Worm (Caenorhabditis elegans): ENCODE measurements around the gene wah-1.

wah-1 gene

ce11 chrIII:11946973-11947372 is 43.0 kb upstream of the wah-1 start, which contains the start of gene Y56A3A.7:
Gene Y56A3A.7 (minus strand): TSS chrIII:11947019.
- TF ChIP-seq nfya-1 (tag; optimal IDR thresholded peaks at IDR 0.05; ENCODE audit: insufficient read depth): peak; percentile 71
- TF ChIP-seq elt-3 (tag; optimal IDR thresholded peaks at IDR 0.05): no peak

- peak; percentile 76 for TF ChIP-seq pqm-1 (tag; optimal IDR thresholded peaks at IDR 0.05)
- no peak for TF ChIP-seq egl-5 (tag; optimal IDR thresholded peaks at IDR 0.05)
- TF ChIP-seq ama-1 (optimal IDR thresholded peaks at IDR 0.05): no peak
- no peak for TF ChIP-seq tbx-2 (tag; optimal IDR thresholded peaks at IDR 0.05)
- TF ChIP-seq hmg-11 (tag; optimal IDR thresholded peaks at IDR 0.05): peak; percentile 27
- peak; percentile 21 for TF ChIP-seq nfya-1 (tag; optimal IDR thresholded peaks at IDR 0.05; ENCODE audit: insufficient read depth)
- TF ChIP-seq elt-2 (tag; optimal IDR thresholded peaks at IDR 0.05): peak; percentile 51
- peak; percentile 94 for TF ChIP-seq pha-4 (tag; optimal IDR thresholded peaks at IDR 0.05)
- TF ChIP-seq ceh-16 (tag; optimal IDR thresholded peaks at IDR 0.05): no peak
These were observed 42.4 kb upstream of the wah-1 start for ce11 chrIII:11947527-11947926.

- peak; percentile 4 for TF ChIP-seq pha-4 (tag; optimal IDR thresholded peaks at IDR 0.05)
- no peak for TF ChIP-seq elt-1 (tag; optimal IDR thresholded peaks at IDR 0.05)
- peak; percentile 13 for TF ChIP-seq pqm-1 (tag; optimal IDR thresholded peaks at IDR 0.05)
- TF ChIP-seq lin-15B (tag; optimal IDR thresholded peaks at IDR 0.05): no peak
These were observed 41.5 kb upstream of the wah-1 start for ce11 chrIII:11948437-11948836.

- no peak for TF ChIP-seq ceh-16 (tag; optimal IDR thresholded peaks at IDR 0.05)
- TF ChIP-seq pqm-1 (tag; optimal IDR thresholded peaks at IDR 0.05): peak; percentile 40
- TF ChIP-seq lin-15B (tag; optimal IDR thresholded peaks at IDR 0.05): no peak
- peak; percentile 40 for TF ChIP-seq elt-2 (tag; optimal IDR thresholded peaks at IDR 0.05)
- TF ChIP-seq egl-27 (tag; optimal IDR thresholded peaks at IDR 0.05): no peak
- TF ChIP-seq R02D3.7 (tag; optimal IDR thresholded peaks at IDR 0.05): no peak
- TF ChIP-seq pha-4 (tag; optimal IDR thresholded peaks at IDR 0.05): peak; percentile 37
- no peak for TF ChIP-seq egl-5 (tag; optimal IDR thresholded peaks at IDR 0.05)
These were observed 40.6 kb upstream of the wah-1 start for ce11 chrIII:11949276-11949879.

- no peak for TF ChIP-seq nhr-23 (tag; optimal IDR thresholded peaks at IDR 0.05)
- TF ChIP-seq nhr-28 (tag; optimal IDR thresholded peaks at IDR 0.05): no peak
- TF ChIP-seq pqm-1 (tag; optimal IDR thresholded peaks at IDR 0.05): no peak
These were observed 38.9 kb upstream of the wah-1 start for ce11 chrIII:11951111-11951510.

ce11 chrIII:11954150-11954549 is 35.8 kb upstream of the wah-1 start:
- peak; percentile 85 for TF ChIP-seq nfya-1 (tag; optimal IDR thresholded peaks at IDR 0.05; ENCODE audit: insufficient read depth)
- TF ChIP-seq mdl-1 (tag; optimal IDR thresholded peaks at IDR 0.05): no peak

ce11 chrIII:11960080-11960479 is 29.9 kb upstream of the wah-1 start, which contains the start of gene top-3:
Gene top-3 (minus strand): TSS chrIII:11960180.
- no peak for TF ChIP-seq hmg-11 (tag; optimal IDR thresholded peaks at IDR 0.05)
- no peak for TF ChIP-seq unc-62 (GFP tag; optimal IDR thresholded peaks at IDR 0.05)
- TF ChIP-seq nhr-67 (tag; optimal IDR thresholded peaks at IDR 0.05): no peak
- no peak for TF ChIP-seq nhr-25 (tag; optimal IDR thresholded peaks at IDR 0.05)
- no peak for TF ChIP-seq egl-27 (tag; optimal IDR thresholded peaks at IDR 0.05)
- TF ChIP-seq ceh-82 (tag; optimal IDR thresholded peaks at IDR 0.05): no peak
- TF ChIP-seq nfya-1 (tag; optimal IDR thresholded peaks at IDR 0.05; ENCODE audit: insufficient read depth): no peak
- no peak for TF ChIP-seq nhr-12 (tag; optimal IDR thresholded peaks at IDR 0.05)
- TF ChIP-seq jun-1 (tag; optimal IDR thresholded peaks at IDR 0.05): no peak
- no peak for TF ChIP-seq ztf-11 (tag; optimal IDR thresholded peaks at IDR 0.05)
- no peak for TF ChIP-seq snpc-4 (tag; optimal IDR thresholded peaks at IDR 0.05)
- TF ChIP-seq nhr-76 (tag; optimal IDR thresholded peaks at IDR 0.05): no peak
- TF ChIP-seq lin-15B (tag; optimal IDR thresholded peaks at IDR 0.05): no peak
- TF ChIP-seq eor-1 (tag; optimal IDR thresholded peaks at IDR 0.05): no peak
- TF ChIP-seq fkh-10 (GFP tag; optimal IDR thresholded peaks at IDR 0.05): no peak
- TF ChIP-seq pha-4 (tag; optimal IDR thresholded peaks at IDR 0.05): no peak
- TF ChIP-seq zag-1 (tag; optimal IDR thresholded peaks at IDR 0.05): no peak
- TF ChIP-seq pqm-1 (tag; optimal IDR thresholded peaks at IDR 0.05): no peak
- TF ChIP-seq ZK546.5 (tag; optimal IDR thresholded peaks at IDR 0.05): no peak

Measured in whole organism, L3 larva.